Worm (Caenorhabditis elegans): ENCODE data around the gene E02H1.6.
A peak's percentile ranks its signal among the peaks of the same experiment; 100 is the strongest.

ce11 chrII:9621913-9622348, 25.4 kb downstream of the E02H1.6 start:
- TF ChIP-seq Y75B8A.6 (GFP tag; IDR thresholded peaks at IDR 0.05) (no peak), jun-1 (tag; optimal IDR thresholded peaks at IDR 0.05) (no peak), nhr-77 (tag; optimal IDR thresholded peaks at IDR 0.05) (no peak), dve-1 (tag; optimal IDR thresholded peaks at IDR 0.05; ENCODE audit: insufficient read depth) (peak; percentile 63), ztf-11 (tag; optimal IDR thresholded peaks at IDR 0.05) (no peak)
